Fruit fly (Drosophila melanogaster) whole organism, prepupa: ENCODE results near the gene Ser7.

ENCODE experiments used
- Blimp-1 ChIP-seq: fragments of 200-800 bp; sonication (Bioruptor generic); optimal IDR thresholded peaks from 3 replicates; lab custom pipeline; 2017; ENCODE audit warnings: missing biosample characterization, missing genetic modification characterization, mild to moderate bottlenecking, moderate library complexity, missing genetic modification reagents
- CG10669 ChIP-seq: fragments of 200-800 bp; sonication (Bioruptor generic); optimal IDR thresholded peaks from 3 replicates; lab custom pipeline; 2018; ENCODE audit warnings: missing biosample characterization, mild to moderate bottlenecking, missing genetic modification characterization, moderate library complexity
- CG11294 ChIP-seq: fragments of 200-800 bp; sonication (Bioruptor generic); IDR thresholded peaks from 2 replicates; pipeline ENCODE4 v1.3.6; 2022; ENCODE audit warnings: missing biosample characterization, missing genetic modification characterization
- CG11762 ChIP-seq: fragments of 200-800 bp; sonication (Bioruptor generic); optimal IDR thresholded peaks from 3 replicates; lab custom pipeline; 2016; ENCODE audit warnings: missing biosample characterization, missing genetic modification characterization; ENCODE audit not compliant: insufficient read depth
- CG11902 ChIP-seq: fragments of 200-800 bp; sonication (Bioruptor generic); optimal IDR thresholded peaks from 3 replicates; lab custom pipeline; 2016; ENCODE audit warnings: missing biosample characterization, missing genetic modification characterization
- CG1621 ChIP-seq: fragments of 200-800 bp; sonication (Bioruptor generic); optimal IDR thresholded peaks from 3 replicates; lab custom pipeline; 2018; ENCODE audit warnings: missing biosample characterization, mild to moderate bottlenecking, missing genetic modification characterization
- CG16779 ChIP-seq: fragments of 200-800 bp; sonication (Bioruptor generic); optimal IDR thresholded peaks from 3 replicates; lab custom pipeline; 2017; ENCODE audit warnings: missing biosample characterization, mild to moderate bottlenecking, missing genetic modification characterization
- CG31627 ChIP-seq: fragments of 200-800 bp; sonication (Bioruptor generic); optimal IDR thresholded peaks from 3 replicates; lab custom pipeline; 2016; ENCODE audit warnings: missing biosample characterization, missing genetic modification characterization
- CG32006 ChIP-seq: fragments of 200-800 bp; sonication (Bioruptor generic); optimal IDR thresholded peaks from 3 replicates; lab custom pipeline; 2017; ENCODE audit warnings: missing biosample characterization, mild to moderate bottlenecking, missing genetic modification characterization
- CG3919 ChIP-seq: fragments of 200-800 bp; sonication (Bioruptor generic); optimal IDR thresholded peaks from 3 replicates; lab custom pipeline; 2016; ENCODE audit warnings: missing biosample characterization, missing genetic modification characterization
- CG6163 ChIP-seq: fragments of 200-800 bp; sonication (Bioruptor generic); IDR thresholded peaks from 3 replicates; pipeline ENCODE4 v1.3.6; 2022; ENCODE audit warnings: missing biosample characterization, missing genetic modification characterization
- CG6276 ChIP-seq: fragments of 200-800 bp; sonication (Bioruptor generic); optimal IDR thresholded peaks from 2 replicates; lab custom pipeline; 2017; ENCODE audit warnings: missing biosample characterization, mild to moderate bottlenecking, missing genetic modification characterization
- CG6792 ChIP-seq: fragments of 200-800 bp; sonication (Bioruptor generic); optimal IDR thresholded peaks from 3 replicates; lab custom pipeline; 2016; ENCODE audit warnings: missing biosample characterization, missing genetic modification characterization
- CG6854 ChIP-seq: fragments of 200-800 bp; sonication (Bioruptor generic); optimal IDR thresholded peaks from 2 replicates; lab custom pipeline; 2017; ENCODE audit warnings: missing biosample characterization, mild to moderate bottlenecking, missing genetic modification characterization
- CG8119 ChIP-seq: fragments of 200-800 bp; sonication (Bioruptor generic); IDR thresholded peaks from 3 replicates; pipeline ENCODE4 v1.3.6; 2022; ENCODE audit warnings: missing biosample characterization, missing genetic modification characterization
- CG8319 ChIP-seq: fragments of 200-800 bp; sonication (Bioruptor generic); optimal IDR thresholded peaks from 3 replicates; lab custom pipeline; 2016; ENCODE audit warnings: missing biosample characterization, missing genetic modification characterization
- CG8632 ChIP-seq: fragments of 200-800 bp; sonication (Bioruptor generic); optimal IDR thresholded peaks from 3 replicates; lab custom pipeline; 2016; ENCODE audit warnings: missing biosample characterization, missing genetic modification characterization
- CG9139 ChIP-seq: fragments of 200-800 bp; sonication (Bioruptor generic); optimal IDR thresholded peaks from 3 replicates; lab custom pipeline; 2017; ENCODE audit warnings: missing biosample characterization, mild to moderate bottlenecking, missing genetic modification characterization
- Eip75B ChIP-seq: fragments of 200-800 bp; sonication (Bioruptor generic); optimal IDR thresholded peaks from 3 replicates; lab custom pipeline; 2016; ENCODE audit warnings: missing biosample characterization, missing genetic modification characterization
- Eip93F ChIP-seq: fragments of 200-800 bp; sonication (Bioruptor generic); optimal IDR thresholded peaks from 2 replicates; lab custom pipeline; 2016; ENCODE audit warnings: missing biosample characterization, mild to moderate bottlenecking, missing genetic modification characterization
- Ets21C ChIP-seq: fragments of 200-800 bp; sonication (Bioruptor generic); optimal IDR thresholded peaks from 3 replicates; lab custom pipeline; 2016; ENCODE audit warnings: missing biosample characterization, missing genetic modification characterization
- Hr38 ChIP-seq: sonication (Bioruptor generic); optimal IDR thresholded peaks from 2 replicates; lab custom pipeline; 2016; ENCODE audit warnings: missing biosample characterization, missing genetic modification characterization
- Hr39 ChIP-seq: fragments of 200-800 bp; sonication (Bioruptor generic); optimal IDR thresholded peaks from 2 replicates; lab custom pipeline; 2016; ENCODE audit warnings: missing biosample characterization, missing genetic modification characterization
- Hr4 ChIP-seq: fragments of 200-800 bp; sonication (Bioruptor generic); optimal IDR thresholded peaks from 3 replicates; lab custom pipeline; 2016; ENCODE audit warnings: missing biosample characterization, missing genetic modification characterization
- Lpt ChIP-seq: fragments of 200-800 bp; sonication (Bioruptor generic); optimal IDR thresholded peaks from 3 replicates; lab custom pipeline; 2016; ENCODE audit warnings: missing biosample characterization, missing genetic modification characterization
- Met ChIP-seq: fragments of 200-800 bp; sonication (Bioruptor generic); optimal IDR thresholded peaks from 3 replicates; lab custom pipeline; 2016; ENCODE audit warnings: missing biosample characterization, missing genetic modification characterization
- OdsH ChIP-seq: fragments of 200-800 bp; sonication (Bioruptor generic); optimal IDR thresholded peaks from 3 replicates; lab custom pipeline; 2016; ENCODE audit warnings: missing biosample characterization, missing genetic modification characterization
- Smox ChIP-seq: fragments of 200-800 bp; sonication (Bioruptor generic); optimal IDR thresholded peaks from 3 replicates; lab custom pipeline; 2016; ENCODE audit warnings: missing biosample characterization, missing genetic modification characterization
- Sox14 ChIP-seq: fragments of 200-800 bp; sonication (Bioruptor generic); optimal IDR thresholded peaks from 3 replicates; lab custom pipeline; 2016; ENCODE audit warnings: missing biosample characterization, missing genetic modification characterization
- Sox15 ChIP-seq: fragments of 200-800 bp; sonication (Bioruptor generic); optimal IDR thresholded peaks from 3 replicates; lab custom pipeline; 2016; ENCODE audit warnings: missing biosample characterization, missing genetic modification characterization
- acj6 ChIP-seq: fragments of 200-800 bp; sonication (Bioruptor generic); optimal IDR thresholded peaks from 3 replicates; lab custom pipeline; 2016; ENCODE audit warnings: missing biosample characterization, missing genetic modification characterization
- cyc ChIP-seq: fragments of 200-800 bp; sonication (Bioruptor generic); optimal IDR thresholded peaks from 3 replicates; lab custom pipeline; 2016; ENCODE audit warnings: missing biosample characterization, missing genetic modification characterization
- dac ChIP-seq: fragments of 200-800 bp; sonication (Bioruptor generic); optimal IDR thresholded peaks from 2 replicates; lab custom pipeline; 2017; ENCODE audit warnings: missing biosample characterization, mild to moderate bottlenecking, missing genetic modification characterization
- eg ChIP-seq: fragments of 200-800 bp; sonication (Bioruptor generic); IDR thresholded peaks from 3 replicates; pipeline ENCODE4 v1.3.6; 2022; ENCODE audit warnings: missing biosample characterization, missing genetic modification characterization
- esn ChIP-seq: fragments of 200-800 bp; sonication (Bioruptor generic); optimal IDR thresholded peaks from 2 replicates; lab custom pipeline; 2016; ENCODE audit warnings: missing biosample characterization, mild to moderate bottlenecking, missing genetic modification characterization, moderate library complexity
- fd85E ChIP-seq: fragments of 200-800 bp; sonication (Bioruptor generic); optimal IDR thresholded peaks from 3 replicates; lab custom pipeline; 2016; ENCODE audit warnings: missing biosample characterization, missing genetic modification characterization
- fkh ChIP-seq: fragments of 200-800 bp; sonication (Bioruptor generic); optimal IDR thresholded peaks from 3 replicates; lab custom pipeline; 2017; ENCODE audit warnings: missing biosample characterization, mild to moderate bottlenecking, missing genetic modification characterization, moderate library complexity
- net ChIP-seq: fragments of 200-800 bp; sonication (Bioruptor generic); optimal IDR thresholded peaks from 3 replicates; lab custom pipeline; 2016; ENCODE audit warnings: missing biosample characterization, missing genetic modification characterization
- pdm3 ChIP-seq: fragments of 200-800 bp; sonication (Bioruptor generic); optimal IDR thresholded peaks from 3 replicates; lab custom pipeline; 2016; ENCODE audit warnings: missing biosample characterization, missing genetic modification characterization
- salr ChIP-seq, 2 experiments: fragments of 200-800 bp; sonication (Bioruptor generic); optimal IDR thresholded peaks; 3 replicates each; lab custom pipeline; 2016 to 2018; ENCODE audit warnings: missing biosample characterization in 2 of 2, missing genetic modification characterization in 2 of 2, mild to moderate bottlenecking in 1 of 2
- spab ChIP-seq: fragments of 200-800 bp; sonication (Bioruptor generic); optimal IDR thresholded peaks from 2 replicates; lab custom pipeline; 2017; ENCODE audit warnings: missing biosample characterization, mild to moderate bottlenecking, missing genetic modification characterization, missing genetic modification reagents
- ss ChIP-seq, 2 experiments: fragments of 200-800 bp; sonication (Bioruptor generic); optimal IDR thresholded peaks; 2 replicates in 1 of 2; 3 replicates in 1 of 2; lab custom pipeline; 2017 to 2018; ENCODE audit warnings: mild to moderate bottlenecking in 2 of 2, missing biosample characterization in 2 of 2, missing genetic modification characterization in 2 of 2, moderate library complexity in 1 of 2
- svp ChIP-seq: fragments of 200-800 bp; sonication (Bioruptor generic); peaks from one replicate; lab custom pipeline; 2016; ENCODE audit warnings: missing biosample characterization, missing genetic modification characterization
- topi ChIP-seq: fragments of 200-800 bp; sonication (Bioruptor generic); optimal IDR thresholded peaks from 3 replicates; lab custom pipeline; 2016; ENCODE audit warnings: missing biosample characterization, missing genetic modification characterization

Gene Ser7

DNA sequence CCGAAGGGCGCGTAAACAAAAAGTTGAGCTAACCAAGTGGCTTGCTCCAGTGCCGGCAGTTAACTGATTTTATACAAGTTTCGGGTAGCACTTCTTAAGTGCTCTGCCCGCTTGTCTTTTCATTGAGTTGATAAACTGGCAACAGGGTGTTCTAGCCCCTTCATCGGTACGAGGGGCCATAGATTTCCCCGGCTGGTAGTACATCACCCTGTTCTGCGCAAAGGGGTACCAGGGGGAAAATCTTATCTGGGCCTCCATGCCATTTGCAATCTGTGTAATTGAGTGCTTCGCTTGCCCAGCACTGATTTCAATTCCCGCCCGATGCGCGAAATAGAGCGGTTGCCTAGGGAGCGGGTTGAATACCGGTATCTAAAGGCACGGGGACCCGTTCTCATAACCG, 6.6 kb downstream of the Ser7 start, which contains the start of gene CG45061:
TSS of gene CG45061 (minus strand) at position 71 of the 400 bp plus-strand sequence.
- TF ChIP-seq cyc (GFP tag; lab: Kevin White, UChicago) (no peak), Eip75B (no peak), CG11294 (GFP tag; lab: Robert Waterston, UW) (no peak), net (no peak), fkh (GFP tag; lab: Kevin White, UChicago) (no peak), CG31627 (GFP tag; lab: Kevin White, UChicago) (no peak), CG6792 (GFP tag; lab: Kevin White, UChicago) (no peak), CG3919 (GFP tag; lab: Kevin White, UChicago) (no peak), CG10669 (GFP tag; lab: Kevin White, UChicago) (no peak), eg (GFP tag; lab: Robert Waterston, UW) (0 out of 3 replicates have a peak, but pooled peaks have one; percentile 15), CG6276 (no peak), CG8319 (GFP tag; lab: Kevin White, UChicago) (no peak), svp (GFP tag; lab: Kevin White, UChicago) (peak; percentile 35), pdm3 (no peak)
- TF ChIP-seq, all 60 proteins: peak for 2

DNA sequence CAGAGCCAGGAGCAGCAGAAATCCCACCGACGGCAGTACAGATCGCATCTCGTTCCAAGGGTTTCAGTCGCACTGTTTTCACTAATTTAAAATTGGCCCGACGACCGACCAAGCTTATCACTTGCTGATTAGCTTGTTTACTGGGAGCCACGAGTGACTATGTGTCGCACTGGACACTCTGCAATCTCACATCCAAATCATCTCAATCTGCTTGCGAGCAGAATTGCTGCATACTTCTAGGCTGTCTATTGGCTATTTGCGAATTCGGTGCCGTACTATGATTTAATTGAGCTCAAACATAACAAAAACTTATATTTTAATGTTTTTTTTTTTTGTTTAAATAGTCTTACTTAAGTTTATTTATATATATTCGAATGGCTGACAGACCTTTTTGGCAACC, 8.9 kb downstream of the Ser7 start, which contains the start of gene CG32695:
TSS of gene CG32695 (minus strand) at position 141 of the 400 bp plus-strand sequence.
- peak; percentile 86 for TF ChIP-seq svp (GFP tag; lab: Kevin White, UChicago)
- no peak for TF ChIP-seq OdsH

DNA sequence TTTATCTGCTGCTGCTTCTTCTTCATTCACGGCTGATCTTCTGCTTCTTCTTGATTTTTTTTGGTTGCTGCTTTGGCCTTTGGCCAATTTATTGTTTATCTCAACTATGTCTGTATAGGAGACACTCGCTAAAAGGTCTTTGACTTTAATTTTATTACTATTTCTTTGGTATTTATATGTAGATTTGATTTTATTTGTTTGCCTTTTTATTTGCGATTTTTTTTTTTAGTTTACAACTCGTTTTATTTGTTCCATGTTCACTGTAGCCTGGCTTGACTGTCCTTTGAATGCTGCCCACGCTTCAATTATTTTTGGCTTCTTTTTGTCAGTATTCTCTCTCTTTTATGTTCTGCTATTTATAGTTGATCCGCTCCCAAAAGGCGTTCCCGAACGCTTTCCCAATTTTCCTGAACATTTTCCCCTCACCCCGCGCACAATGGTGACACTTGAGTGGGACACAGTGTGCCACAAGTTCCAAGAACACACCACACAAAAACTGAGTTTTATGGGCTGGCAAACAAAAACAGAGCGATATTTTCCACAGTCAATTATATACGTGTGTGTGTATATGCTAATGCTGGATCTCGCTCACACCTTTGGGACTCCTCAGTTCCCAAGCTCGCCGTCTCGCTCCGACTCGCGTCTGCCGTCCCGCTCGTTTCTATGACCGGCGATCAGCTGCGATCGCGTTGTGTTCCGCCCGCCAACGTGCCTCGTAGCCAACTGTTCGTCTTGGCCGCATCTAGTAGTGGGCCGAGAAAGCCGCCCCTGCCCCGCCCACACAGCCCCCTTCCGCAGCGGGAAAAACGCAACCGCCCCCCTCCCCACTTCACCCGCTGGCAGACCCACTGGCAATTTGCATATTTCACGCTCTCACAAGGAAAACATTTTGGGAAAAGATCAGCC, 11.2 kb downstream of the Ser7 start, which contains the start of gene CG15247:
TSS of gene CG15247 (minus strand) at position 725 of the 906 bp plus-strand sequence.
- TF ChIP-seq CG3919 (GFP tag; lab: Kevin White, UChicago) (no peak), Sox15 (GFP tag; lab: Kevin White, UChicago) (no peak), CG8119 (GFP tag; lab: Robert Waterston, UW) (peak; percentile 45; the same call in 1 of the 3 replicates), CG32006 (GFP tag; lab: Kevin White, UChicago) (peak; percentile 56), Ets21C (no peak), CG6854 (GFP tag; lab: Kevin White, UChicago) (no peak), ss (GFP tag; optimal IDR thresholded peaks at IDR 0.05; lab: Kevin White, UChicago) (no peak), esn (peak; percentile 10), CG31627 (GFP tag; lab: Kevin White, UChicago) (peak; percentile 32), CG1621 (tag; lab: Kevin White, UChicago) (no peak), Sox14 (peak; percentile 14), Hr39 (GFP tag; lab: Kevin White, UChicago) (peak; percentile 39), salr (GFP tag; optimal IDR thresholded peaks at IDR 0.05; lab: Kevin White, UChicago) (no peak), CG6792 (GFP tag; lab: Kevin White, UChicago) (no peak), CG10669 (GFP tag; lab: Kevin White, UChicago) (no peak), pdm3 (peak; percentile 21), CG6163 (GFP tag; lab: Robert Waterston, UW) (peak; percentile 72; the same call in 2 of the 3 replicates), acj6 (GFP tag; lab: Kevin White, UChicago) (peak; percentile 14), CG16779 (tag; lab: Kevin White, UChicago) (no peak), Eip93F (GFP tag; lab: Kevin White, UChicago) (no peak), Hr4 (GFP tag; lab: Kevin White, UChicago) (peak; percentile 65), Hr38 (GFP tag; lab: Kevin White, UChicago) (no peak), topi (GFP tag; lab: Kevin White, UChicago) (peak; percentile 20), Smox (GFP tag; lab: Kevin White, UChicago) (no peak), Eip75B (no peak), Blimp-1 (GFP tag; lab: Kevin White, UChicago) (no peak), fd85E (GFP tag; lab: Kevin White, UChicago) (no peak), CG6276 (peak; percentile 46), Met (GFP tag; lab: Kevin White, UChicago) (peak; percentile 33), cyc (GFP tag; lab: Kevin White, UChicago) (peak; percentile 35), spab (GFP tag; lab: Kevin White, UChicago) (no peak), CG11902 (GFP tag; lab: Kevin White, UChicago) (no peak), CG11762 (no peak), Lpt (no peak), CG8632 (GFP tag; lab: Kevin White, UChicago) (no peak), svp (GFP tag; lab: Kevin White, UChicago) (peak; percentile 77), CG9139 (GFP tag; lab: Kevin White, UChicago) (no peak), fkh (GFP tag; lab: Kevin White, UChicago) (peak; percentile 9), dac (no peak), eg (GFP tag; lab: Robert Waterston, UW) (peak; percentile 81)
